Fruit fly (Drosophila melanogaster) whole organism, wandering third instar larva: Measurements from ENCODE around the gene CG34247.

Source experiments
- Abd-B ChIP-seq: fragments of >200 bp; optimal IDR thresholded peaks from 2 replicates; lab custom pipeline; 2017; ENCODE audit warnings: missing biosample characterization, missing genetic modification characterization
- CG32264 ChIP-seq: fragments of 200-800 bp; sonication (Bioruptor generic); optimal IDR thresholded peaks from 2 replicates; lab custom pipeline; 2016; ENCODE audit warnings: missing biosample characterization, missing genetic modification characterization
- CG9705 ChIP-seq: fragments of 200-800 bp; sonication (Bioruptor generic); optimal IDR thresholded peaks from 2 replicates; lab custom pipeline; 2018; ENCODE audit warnings: missing biosample characterization, mild to moderate bottlenecking, missing genetic modification characterization
- CrebA ChIP-seq: fragments of 200-800 bp; sonication (Bioruptor generic); optimal IDR thresholded peaks from 2 replicates; lab custom pipeline; 2016; ENCODE audit warnings: missing biosample characterization, mild to moderate bottlenecking, missing genetic modification characterization, borderline replicate concordance
- Dfd ChIP-seq: fragments of >200 bp; optimal IDR thresholded peaks from 2 replicates; lab custom pipeline; 2017; ENCODE audit warnings: missing biosample characterization, missing genetic modification characterization
- Dif ChIP-seq: fragments of 200-275, 200-300 bp; sonication (Bioruptor generic); optimal IDR thresholded peaks from 2 replicates; lab custom pipeline; 2018; ENCODE audit warnings: missing biosample characterization, missing genetic modification characterization; ENCODE audit not compliant: partially characterized antibody
- HLH106 ChIP-seq: fragments of 200-800 bp; optimal IDR thresholded peaks from 3 replicates; lab custom pipeline; 2019; ENCODE audit warnings: missing biosample characterization, mild to moderate bottlenecking, missing genetic modification characterization, moderate library complexity
- Hnf4 ChIP-seq: fragments of 200-800 bp; sonication (Bioruptor generic); optimal IDR thresholded peaks from 2 replicates; lab custom pipeline; 2016; ENCODE audit warnings: missing biosample characterization, mild to moderate bottlenecking, missing genetic modification characterization
- Jra ChIP-seq: sonication (Bioruptor generic); optimal IDR thresholded peaks from 2 replicates; lab custom pipeline; 2016; ENCODE audit warnings: missing biosample characterization, missing genetic modification characterization
- Mio ChIP-seq: sonication (Bioruptor generic); optimal IDR thresholded peaks from 2 replicates; lab custom pipeline; 2016; ENCODE audit warnings: missing biosample characterization, missing genetic modification characterization
- Myc ChIP-seq: fragments of >200 bp; optimal IDR thresholded peaks from 2 replicates; lab custom pipeline; 2017
- N ChIP-seq: fragments of >200 bp; optimal IDR thresholded peaks from 2 replicates; lab custom pipeline; 2018; ENCODE audit warnings: missing biosample characterization, missing external identifiers, missing genetic modification characterization
- OdsH ChIP-seq: fragments of 200-800 bp; sonication (Bioruptor generic); optimal IDR thresholded peaks from 2 replicates; lab custom pipeline; 2016; ENCODE audit warnings: missing biosample characterization, mild to moderate bottlenecking, missing genetic modification characterization
- Rel ChIP-seq, 2 experiments: fragments of 200-800 bp; sonication (Bioruptor generic) in 1 of 2; optimal IDR thresholded peaks; 2 replicates in 1 of 2; 3 replicates in 1 of 2; lab custom pipeline; 2016 to 2019; ENCODE audit warnings: mild to moderate bottlenecking in 2 of 2, missing biosample characterization in 2 of 2, missing genetic modification characterization in 2 of 2, moderate library complexity in 1 of 2
- Sp1 ChIP-seq: fragments of 200-800 bp; sonication (Bioruptor generic); optimal IDR thresholded peaks from 3 replicates; lab custom pipeline; 2019; ENCODE audit warnings: missing biosample characterization, mild to moderate bottlenecking, missing genetic modification characterization, moderate library complexity
- br ChIP-seq: fragments of 200-800 bp; sonication (Bioruptor generic); optimal IDR thresholded peaks from 2 replicates; lab custom pipeline; 2016; ENCODE audit warnings: missing biosample characterization, missing genetic modification characterization
- brk ChIP-seq: fragments of 200-800 bp; sonication (Bioruptor generic); optimal IDR thresholded peaks from 2 replicates; lab custom pipeline; 2016; ENCODE audit warnings: missing biosample characterization, mild to moderate bottlenecking, missing genetic modification characterization
- dl ChIP-seq, 2 experiments: fragments of 175-275, 200-275 bp in 1 of 2; fragments of 200-275 bp in 1 of 2; sonication (Bioruptor generic); optimal IDR thresholded peaks; lab custom pipeline; 2018; ENCODE audit warnings: mild to moderate bottlenecking in 2 of 2, missing biosample characterization in 2 of 2, missing genetic modification characterization in 2 of 2, moderate library complexity in 2 of 2; ENCODE audit not compliant: partially characterized antibody in 2 of 2, insufficient read depth in 1 of 2
- dsf ChIP-seq: sonication (Bioruptor generic); optimal IDR thresholded peaks from 2 replicates; lab custom pipeline; 2016; ENCODE audit warnings: missing biosample characterization, missing genetic modification characterization, borderline replicate concordance
- ey ChIP-seq: fragments of 200-800 bp; sonication (Bioruptor generic); optimal IDR thresholded peaks from 2 replicates; lab custom pipeline; 2016; ENCODE audit warnings: missing biosample characterization, missing genetic modification characterization
- fru ChIP-seq: fragments of 200-800 bp; sonication (Bioruptor generic); optimal IDR thresholded peaks from 3 replicates; lab custom pipeline; 2016; ENCODE audit warnings: missing biosample characterization, mild to moderate bottlenecking, missing genetic modification characterization
- h ChIP-seq: fragments of 200-800 bp; sonication (Bioruptor generic); optimal IDR thresholded peaks from 3 replicates; lab custom pipeline; 2016; ENCODE audit warnings: missing biosample characterization, mild to moderate bottlenecking, missing genetic modification characterization
- jim ChIP-seq: fragments of 175-275, 200-325 bp; sonication (Bioruptor generic); optimal IDR thresholded peaks from 2 replicates; lab custom pipeline; 2016; ENCODE audit warnings: missing biosample characterization, mild to moderate bottlenecking, missing genetic modification characterization
- lola ChIP-seq: fragments of >200 bp; optimal IDR thresholded peaks from 2 replicates; lab custom pipeline; 2017; ENCODE audit warnings: missing biosample characterization, missing genetic modification characterization
- psq ChIP-seq: fragments of 200-800 bp; sonication (Bioruptor generic); optimal IDR thresholded peaks from 3 replicates; lab custom pipeline; 2017; ENCODE audit warnings: missing biosample characterization, mild to moderate bottlenecking, missing genetic modification characterization, moderate library complexity
- rgr ChIP-seq: fragments of 200-800 bp; sonication (Bioruptor generic); optimal IDR thresholded peaks from 3 replicates; lab custom pipeline; 2016; ENCODE audit warnings: missing biosample characterization, mild to moderate bottlenecking, missing genetic modification characterization
- sage ChIP-seq: fragments of 200-800 bp; sonication (Bioruptor generic); optimal IDR thresholded peaks from 2 replicates; lab custom pipeline; 2016; ENCODE audit warnings: missing biosample characterization, mild to moderate bottlenecking, missing genetic modification characterization
- sv ChIP-seq: fragments of 200-800 bp; sonication (Bioruptor generic); optimal IDR thresholded peaks from 3 replicates; lab custom pipeline; 2016; ENCODE audit warnings: missing biosample characterization, missing genetic modification characterization
- tai ChIP-seq: sonication (Bioruptor generic); optimal IDR thresholded peaks from 2 replicates; lab custom pipeline; 2016; ENCODE audit warnings: missing biosample characterization, missing genetic modification characterization
- usp ChIP-seq: fragments of >200 bp; optimal IDR thresholded peaks from 2 replicates; lab custom pipeline; 2017; ENCODE audit warnings: missing biosample characterization, missing genetic modification characterization
- woc ChIP-seq: sonication (Bioruptor generic); optimal IDR thresholded peaks from 2 replicates; lab custom pipeline; 2016; ENCODE audit warnings: missing biosample characterization, mild to moderate bottlenecking, missing genetic modification characterization

Gene CG34247

DNA sequence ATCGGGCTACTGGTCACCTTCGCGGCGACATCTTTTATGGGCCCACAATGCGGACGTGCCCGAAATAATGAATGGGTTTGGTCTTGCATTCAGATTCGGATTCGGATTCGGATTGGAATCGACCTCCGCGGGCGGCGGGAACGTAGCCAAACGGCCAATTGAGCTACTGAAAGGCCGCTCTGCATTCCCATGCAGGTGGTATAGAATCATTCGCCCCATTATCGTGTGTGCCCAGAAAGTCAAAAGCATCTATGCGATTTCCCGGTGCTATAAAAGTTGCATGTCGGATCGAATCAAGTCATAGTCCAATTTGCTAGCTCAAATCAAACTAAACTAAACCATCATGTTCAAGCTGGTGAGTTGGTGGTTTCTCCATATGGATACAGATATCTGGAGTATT, 7.7 kb upstream of the CG34247 start, which contains the start of gene CG13068:
CG13068 (plus strand) TSS at position 301 of the 400 bp plus-strand sequence.
- TF ChIP-seq Rel (GFP tag; optimal IDR thresholded peaks at IDR 0.05; lab: Kevin White, UChicago) = no peak
- no peak for TF ChIP-seq Rel (tag; optimal IDR thresholded peaks at IDR 0.05; lab: Kevin White, UChicago)
- no peak for TF ChIP-seq CG9705
- TF ChIP-seq N = no peak
- TF ChIP-seq Jra (GFP tag; lab: Kevin White, UChicago) = no peak
- no peak for TF ChIP-seq jim
- TF ChIP-seq dsf (GFP tag; lab: Kevin White, UChicago) = no peak
- no peak for TF ChIP-seq Hnf4 (GFP tag; lab: Kevin White, UChicago)
- TF ChIP-seq HLH106 (tag; lab: Kevin White, UChicago) = no peak
- no peak for TF ChIP-seq ey (GFP tag; lab: Kevin White, UChicago)
- TF ChIP-seq br = no peak
- no peak for TF ChIP-seq Dif
- no peak for TF ChIP-seq OdsH (GFP tag; lab: Kevin White, UChicago)

- TF ChIP-seq HLH106 (tag; lab: Kevin White, UChicago) = peak; percentile 40
- no peak for TF ChIP-seq CG9705
Measured at dm6 chr3L:16268106-16268733, 6.8 kb upstream of the CG34247 start, which contains the start of gene CG4950. Gene CG4950, minus strand, starts transcription at chr3L:16268156.

dm6 chr3L:16265000-16265399, 3.6 kb upstream of the CG34247 start, which contains the start of the genes CG13051 and CG13069:
Gene CG13051, minus strand, starts transcription at chr3L:16265100.
Gene CG13069, plus strand, starts transcription at chr3L:16265385.
- TF ChIP-seq usp (GFP tag; lab: Kevin White, UChicago) (no peak), Myc (no peak), Mio (GFP tag; lab: Kevin White, UChicago) (no peak), CrebA (GFP tag; lab: Kevin White, UChicago) (no peak), woc (GFP tag; lab: Kevin White, UChicago) (no peak), sv (GFP tag; lab: Kevin White, UChicago) (no peak), Abd-B (GFP tag; lab: Kevin White, UChicago) (no peak), Dif (no peak), CG9705 (no peak), fru (no peak), Hnf4 (GFP tag; lab: Kevin White, UChicago) (no peak), h (no peak), psq (GFP tag; lab: Kevin White, UChicago) (no peak), dsf (GFP tag; lab: Kevin White, UChicago) (no peak), lola (GFP tag; lab: Kevin White, UChicago) (no peak), brk (GFP tag; lab: Kevin White, UChicago) (no peak), Sp1 (GFP tag; lab: Kevin White, UChicago) (no peak), OdsH (GFP tag; lab: Kevin White, UChicago) (no peak), CG32264 (GFP tag; lab: Kevin White, UChicago) (no peak)

DNA sequence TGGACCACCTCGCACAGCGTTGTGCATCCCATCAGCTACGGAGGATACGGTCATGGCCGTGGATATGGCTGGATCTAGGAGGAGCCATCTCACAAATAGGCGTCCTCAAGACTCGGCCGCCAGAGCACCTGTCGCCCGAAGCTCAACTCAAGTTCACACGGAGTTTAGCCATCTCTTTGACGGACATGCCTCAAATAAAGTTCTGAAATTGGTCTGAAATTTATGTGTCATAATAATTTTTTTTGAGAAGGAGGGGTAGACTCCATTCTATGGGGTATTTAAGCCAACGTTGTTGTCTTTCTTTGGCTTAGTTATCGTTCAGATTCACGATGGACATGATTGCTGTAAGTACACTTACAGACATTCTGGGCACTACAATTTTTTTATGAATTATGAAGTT, 1.6 kb upstream of the CG34247 start, which contains the start of gene CG13070:
CG13070 (plus strand) TSS at position 301 of the 400 bp plus-strand sequence.
- TF ChIP-seq br (no peak), Dif (no peak), Abd-B (GFP tag; lab: Kevin White, UChicago) (no peak), rgr (GFP tag; lab: Kevin White, UChicago) (no peak), Rel (GFP tag; optimal IDR thresholded peaks at IDR 0.05; lab: Kevin White, UChicago) (no peak), Rel (tag; optimal IDR thresholded peaks at IDR 0.05; lab: Kevin White, UChicago) (no peak), psq (GFP tag; lab: Kevin White, UChicago) (no peak), Jra (GFP tag; lab: Kevin White, UChicago) (no peak), h (no peak), brk (GFP tag; lab: Kevin White, UChicago) (no peak), woc (GFP tag; lab: Kevin White, UChicago) (no peak), OdsH (GFP tag; lab: Kevin White, UChicago) (no peak), dl (GFP tag; optimal IDR thresholded peaks at IDR 0.05; lab: Kevin White, UChicago; ENCODE audit: insufficient read depth in 1 of 2, partially characterized antibody in 2 of 2) (no peak), ey (GFP tag; lab: Kevin White, UChicago) (no peak), sv (GFP tag; lab: Kevin White, UChicago) (no peak), Dfd (GFP tag; lab: Kevin White, UChicago) (no peak), HLH106 (tag; lab: Kevin White, UChicago) (no peak), usp (GFP tag; lab: Kevin White, UChicago) (no peak), tai (GFP tag; lab: Kevin White, UChicago) (no peak), sage (no peak), CG32264 (GFP tag; lab: Kevin White, UChicago) (no peak)
